Worm (Caenorhabditis elegans): Measurements from ENCODE around the gene egl-20.

Gene egl-20

DNA sequence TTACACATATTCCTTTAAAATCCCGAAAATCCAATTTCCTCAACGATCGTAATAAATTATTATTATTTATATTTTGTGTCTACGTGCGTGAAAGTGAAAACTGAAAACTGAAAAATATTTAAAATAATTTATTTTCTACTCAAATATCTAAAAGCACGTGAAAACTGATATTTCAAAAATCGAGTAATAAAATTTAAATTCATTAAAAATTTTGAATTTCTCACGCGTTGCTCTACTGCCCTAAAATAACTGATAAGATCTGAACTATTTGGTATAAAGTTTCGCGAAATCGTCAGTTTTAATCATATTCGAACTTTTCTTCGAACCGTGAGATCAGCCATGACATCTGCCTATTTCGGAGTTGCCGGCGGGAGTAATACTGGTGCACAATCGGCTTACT, 36.9 kb upstream of the egl-20 start, which contains the start of gene ssq-1:
ssq-1 (plus strand) TSS at position 301 of the 400 bp plus-strand sequence.
- TF ChIP-seq syd-9 (tag; optimal IDR thresholded peaks at IDR 0.05): no peak
- TF ChIP-seq unc-42 (tag; optimal IDR thresholded peaks at IDR 0.05): no peak
- no peak for TF ChIP-seq che-1 (tag; optimal IDR thresholded peaks at IDR 0.05)
- TF ChIP-seq lin-11 (tag; optimal IDR thresholded peaks at IDR 0.05): no peak
- no peak for TF ChIP-seq pqm-1 (tag; optimal IDR thresholded peaks at IDR 0.05)
- TF ChIP-seq madf-2 (tag; optimal IDR thresholded peaks at IDR 0.05): no peak
- no peak for TF ChIP-seq Y22D7AL.16 (tag; optimal IDR thresholded peaks at IDR 0.05)
- TF ChIP-seq ceh-30 (tag; optimal IDR thresholded peaks at IDR 0.05): no peak
- TF ChIP-seq tbx-7 (tag; optimal IDR thresholded peaks at IDR 0.05): no peak
- no peak for TF ChIP-seq unc-3 (GFP tag; conservative IDR thresholded peaks at IDR 0.05)
- no peak for TF ChIP-seq unc-3 (tag; optimal IDR thresholded peaks at IDR 0.05)

DNA sequence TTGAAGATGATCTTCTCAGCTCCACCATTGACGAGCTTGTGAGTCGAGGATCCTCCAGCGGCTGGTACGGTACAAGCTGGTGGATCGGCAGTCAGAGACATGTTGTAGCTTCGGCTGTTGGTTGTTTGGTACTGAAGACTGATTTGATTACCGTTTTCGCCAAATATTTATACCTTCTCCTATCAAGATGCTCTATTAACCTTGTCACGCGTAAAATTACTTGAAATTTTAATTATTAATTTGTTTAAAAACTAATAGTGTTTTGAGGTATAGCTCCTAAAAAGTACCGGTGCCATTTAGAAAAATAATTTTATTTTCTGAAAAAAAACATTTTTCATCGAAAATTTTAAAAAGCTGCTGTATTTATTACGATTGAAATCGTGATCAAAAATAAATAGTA, 35.6 kb upstream of the egl-20 start, which contains the start of gene ssp-10:
ssp-10 (minus strand) TSS at position 101 of the 400 bp plus-strand sequence.
- no peak for TF ChIP-seq ceh-34 (tag; optimal IDR thresholded peaks at IDR 0.05)
- TF ChIP-seq unc-42 (tag; optimal IDR thresholded peaks at IDR 0.05): no peak
- no peak for TF ChIP-seq dve-1 (tag; optimal IDR thresholded peaks at IDR 0.05)
- no peak for TF ChIP-seq dmd-4 (tag; optimal IDR thresholded peaks at IDR 0.05; ENCODE audit: borderline replicate concordance)
- no peak for TF ChIP-seq rnt-1 (tag; optimal IDR thresholded peaks at IDR 0.05)
- no peak for TF ChIP-seq sdc-2 (tag; optimal IDR thresholded peaks at IDR 0.05)
- TF ChIP-seq pat-9 (tag; optimal IDR thresholded peaks at IDR 0.05): no peak
- no peak for TF ChIP-seq mec-3 (tag; optimal IDR thresholded peaks at IDR 0.05; ENCODE audit: borderline replicate concordance)

DNA sequence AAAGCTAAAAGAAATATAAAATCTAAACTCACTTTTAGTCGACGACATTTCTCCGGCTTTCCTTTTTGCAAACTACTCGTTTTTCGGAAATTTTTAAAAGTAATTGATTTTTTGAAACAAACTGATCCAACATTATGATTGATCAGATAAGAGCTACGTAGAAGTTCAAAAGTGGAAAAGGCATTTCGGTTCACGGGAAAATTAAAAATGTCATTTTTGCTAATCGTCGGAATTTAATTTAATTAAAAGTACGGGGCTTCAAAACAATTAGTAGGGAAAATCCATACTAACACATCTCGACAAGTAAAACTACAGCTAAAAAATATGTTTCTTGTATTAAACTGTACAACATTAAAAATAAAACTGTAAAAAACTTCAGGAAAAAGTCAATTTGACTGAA, 34.3 kb upstream of the egl-20 start, which contains the start of gene K07F5.8:
K07F5.8 (minus strand) TSS at position 101 of the 400 bp plus-strand sequence.
- TF ChIP-seq elt-4 (tag; optimal IDR thresholded peaks at IDR 0.05): no peak
- no peak for TF ChIP-seq eyg-1 (tag; optimal IDR thresholded peaks at IDR 0.05)
- TF ChIP-seq ceh-22 (tag; optimal IDR thresholded peaks at IDR 0.05): no peak
- no peak for TF ChIP-seq pqm-1 (tag; optimal IDR thresholded peaks at IDR 0.05)
- TF ChIP-seq fax-1 (tag; optimal IDR thresholded peaks at IDR 0.05): no peak
- TF ChIP-seq nhr-232 (tag; optimal IDR thresholded peaks at IDR 0.05): no peak
- TF ChIP-seq nhr-11 (tag; optimal IDR thresholded peaks at IDR 0.05): no peak
- no peak for TF ChIP-seq ama-1 (optimal IDR thresholded peaks at IDR 0.05)
- no peak for TF ChIP-seq nfya-1 (tag; optimal IDR thresholded peaks at IDR 0.05)
- no peak for TF ChIP-seq npax-4 (tag; optimal IDR thresholded peaks at IDR 0.05)
- TF ChIP-seq pag-3 (tag; optimal IDR thresholded peaks at IDR 0.05; ENCODE audit: borderline replicate concordance): no peak
- TF ChIP-seq ceh-34 (tag; optimal IDR thresholded peaks at IDR 0.05): no peak
- TF ChIP-seq ceh-45 (GFP tag; IDR thresholded peaks at IDR 0.05): no peak
- no peak for TF ChIP-seq pax-1 (tag; optimal IDR thresholded peaks at IDR 0.05)
- no peak for TF ChIP-seq T23F11.4 (GFP tag; optimal IDR thresholded peaks at IDR 0.05)
- TF ChIP-seq sox-2 (GFP tag; IDR thresholded peaks at IDR 0.05): no peak
- TF ChIP-seq rnt-1 (tag; optimal IDR thresholded peaks at IDR 0.05): no peak
- no peak for TF ChIP-seq lin-11 (tag; optimal IDR thresholded peaks at IDR 0.05)
- no peak for TF ChIP-seq unc-3 (GFP tag; conservative IDR thresholded peaks at IDR 0.05)
- no peak for TF ChIP-seq unc-3 (tag; optimal IDR thresholded peaks at IDR 0.05)

DNA sequence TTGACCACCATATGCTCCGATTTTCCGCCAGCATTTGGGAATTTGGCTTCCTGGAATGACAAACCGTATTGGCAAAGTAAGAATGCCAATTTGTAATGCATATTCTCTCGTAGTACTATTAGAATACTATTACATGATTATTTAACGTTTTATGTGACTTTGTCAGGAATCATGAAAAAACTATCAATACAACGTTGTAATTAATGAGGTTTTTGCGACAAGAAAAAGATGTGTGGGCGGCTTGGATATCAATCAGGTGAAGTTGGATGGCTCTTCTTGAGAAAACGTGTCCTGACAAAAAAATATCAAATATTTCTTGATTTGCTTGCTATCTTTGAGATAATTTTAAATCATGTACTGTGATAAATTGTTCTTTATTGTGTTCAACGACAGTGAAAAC, 32.7 kb upstream of the egl-20 start, which contains the start of gene K07F5.7:
K07F5.7 (minus strand) TSS at position 101 of the 400 bp plus-strand sequence.
- TF ChIP-seq tbx-7 (tag; optimal IDR thresholded peaks at IDR 0.05) (no peak), odd-2 (tag; optimal IDR thresholded peaks at IDR 0.05) (no peak), elt-2 (tag; optimal IDR thresholded peaks at IDR 0.05) (no peak)

DNA sequence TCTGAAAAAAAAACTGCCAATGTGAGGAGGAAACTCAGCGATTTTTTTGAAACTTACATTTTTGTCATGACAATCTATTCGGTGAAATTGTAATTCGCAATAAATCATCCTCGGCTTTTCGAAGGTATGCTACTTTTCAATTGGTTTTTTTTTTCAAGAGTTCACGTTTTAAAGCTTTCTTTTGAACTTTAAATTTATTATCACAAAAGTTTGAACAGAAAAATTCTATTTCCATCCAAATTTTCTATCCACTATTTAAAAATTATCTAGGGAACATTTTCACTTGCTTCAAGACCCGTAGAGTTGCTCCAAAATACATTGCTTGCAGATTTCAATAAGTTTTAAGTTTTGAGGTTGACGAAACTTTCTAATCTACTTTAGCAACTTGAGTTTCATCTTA, 31.2 kb upstream of the egl-20 start, which contains the start of gene K07F5.6:
K07F5.6 (minus strand) TSS at position 101 of the 400 bp plus-strand sequence.
- no peak for TF ChIP-seq nhr-232 (tag; optimal IDR thresholded peaks at IDR 0.05)
- TF ChIP-seq npax-4 (tag; optimal IDR thresholded peaks at IDR 0.05): no peak
- TF ChIP-seq sox-4 (tag; optimal IDR thresholded peaks at IDR 0.05): no peak
- TF ChIP-seq dve-1 (tag; optimal IDR thresholded peaks at IDR 0.05): no peak
- no peak for TF ChIP-seq ceh-48 (tag; optimal IDR thresholded peaks at IDR 0.05)
- TF ChIP-seq ceh-19 (GFP tag; optimal IDR thresholded peaks at IDR 0.05): no peak
- TF ChIP-seq che-1 (tag; optimal IDR thresholded peaks at IDR 0.05): no peak
- no peak for TF ChIP-seq pax-1 (tag; optimal IDR thresholded peaks at IDR 0.05)
- no peak for TF ChIP-seq ceh-14 (tag; optimal IDR thresholded peaks at IDR 0.05)
- TF ChIP-seq C08G9.2 (tag; optimal IDR thresholded peaks at IDR 0.05): no peak
- TF ChIP-seq Y22D7AL.16 (tag; optimal IDR thresholded peaks at IDR 0.05): no peak
- TF ChIP-seq F13H6.1 (tag; optimal IDR thresholded peaks at IDR 0.05): no peak
- TF ChIP-seq nfya-1 (tag; optimal IDR thresholded peaks at IDR 0.05): no peak
- no peak for TF ChIP-seq ceh-31 (tag; optimal IDR thresholded peaks at IDR 0.05)
- no peak for TF ChIP-seq lim-6 (tag; optimal IDR thresholded peaks at IDR 0.05)
- no peak for TF ChIP-seq zip-5 (tag; optimal IDR thresholded peaks at IDR 0.05)
- TF ChIP-seq ref-2 (tag; optimal IDR thresholded peaks at IDR 0.05): no peak
- no peak for TF ChIP-seq pha-4 (tag; optimal IDR thresholded peaks at IDR 0.05)

Data from whole organism, late embryonic.